Worm (Caenorhabditis elegans) whole organism, late embryonic: ENCODE data around the gene C34F11.1.

ENCODE experiments used
- ahr-1 ChIP-seq: sonication (generic microtip); optimal IDR thresholded peaks from 2 replicates; lab custom pipeline; 2016; ENCODE audit warnings: missing genetic modification characterization, missing compliant biosample characterization
- ceh-14 ChIP-seq: sonication (generic microtip); optimal IDR thresholded peaks from 2 replicates; lab custom pipeline; 2016; ENCODE audit warnings: missing genotype, missing genetic modification characterization, missing compliant biosample characterization
- ceh-18 ChIP-seq: sonication (generic microtip); optimal IDR thresholded peaks from 2 replicates; lab custom pipeline; 2016; ENCODE audit warnings: missing genetic modification characterization, missing compliant biosample characterization
- ceh-6 ChIP-seq: fragments of 200-800 bp; sonication (Bioruptor generic); optimal IDR thresholded peaks from 2 replicates; lab custom pipeline; 2018; ENCODE audit warnings: mild to moderate bottlenecking, missing genetic modification characterization, missing compliant biosample characterization
- elt-2 ChIP-seq: sonication (generic microtip); optimal IDR thresholded peaks from 2 replicates; lab custom pipeline; 2016; ENCODE audit warnings: missing genetic modification reagents, missing genetic modification characterization, missing compliant biosample characterization
- hlh-6 ChIP-seq: sonication (generic microtip); optimal IDR thresholded peaks from 2 replicates; lab custom pipeline; 2016; ENCODE audit warnings: missing genotype, missing genetic modification characterization, missing compliant biosample characterization
- pha-4 ChIP-seq: fragments of 150-350 bp; optimal IDR thresholded peaks from 2 replicates; lab custom pipeline; 2018; ENCODE audit warnings: missing biosample characterization, missing genetic modification reagents, missing genetic modification characterization
- sox-4 ChIP-seq: sonication (generic microtip); optimal IDR thresholded peaks from 2 replicates; lab custom pipeline; 2017; ENCODE audit warnings: mild to moderate bottlenecking, missing genetic modification characterization, inconsistent platforms, missing compliant biosample characterization
- tbx-2 ChIP-seq: sonication (generic microtip); optimal IDR thresholded peaks from 2 replicates; lab custom pipeline; 2016; ENCODE audit warnings: missing genetic modification characterization, missing compliant biosample characterization
- unc-55 ChIP-seq: sonication (generic microtip); optimal IDR thresholded peaks from 2 replicates; lab custom pipeline; 2017; ENCODE audit warnings: missing biosample characterization, missing genetic modification reagents, missing genetic modification characterization
- unc-86 ChIP-seq: sonication (generic microtip); optimal IDR thresholded peaks from 2 replicates; lab custom pipeline; 2016; ENCODE audit warnings: missing genetic modification characterization, missing compliant biosample characterization

DNA sequence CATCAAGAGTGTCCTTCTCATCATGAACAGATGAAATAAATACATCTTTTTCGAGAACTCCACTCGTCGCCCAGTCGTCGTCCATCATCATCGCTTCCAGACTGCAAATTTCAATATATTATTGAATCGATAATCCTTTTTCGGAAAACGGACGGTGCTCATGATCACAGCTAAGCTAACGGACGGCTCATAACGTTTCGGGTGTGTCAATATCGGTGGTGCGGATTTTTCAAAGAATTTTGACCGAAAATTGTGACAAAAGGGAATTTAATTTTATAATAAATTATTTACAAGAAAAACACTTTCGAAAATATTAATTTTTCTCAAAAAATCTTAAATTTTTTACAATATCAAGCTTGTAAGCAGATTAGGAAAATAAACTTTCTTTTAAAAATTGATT lies 25.3 kb upstream of the C34F11.1 start, which contains the start of gene crh-2:
- no peak for TF ChIP-seq pha-4 (tag; lab: Kevin White, UChicago)
- no peak for TF ChIP-seq sox-4 (tag; lab: Kevin White, UChicago)
- TF ChIP-seq unc-86 (tag; lab: Kevin White, UChicago) = no peak
- TF ChIP-seq unc-55 (GFP tag; lab: Kevin White, UChicago) = no peak
- no peak for TF ChIP-seq ceh-6 (GFP tag; lab: Kevin White, UChicago)
- TF ChIP-seq ceh-14 (tag; lab: Kevin White, UChicago) = no peak
- no peak for TF ChIP-seq ceh-18
- no peak for TF ChIP-seq hlh-6
- no peak for TF ChIP-seq ahr-1 (tag; lab: Kevin White, UChicago)
- no peak for TF ChIP-seq tbx-2 (tag; lab: Kevin White, UChicago)
- TF ChIP-seq elt-2 = no peak
